Worm (Caenorhabditis elegans) whole organism, early embryonic: ENCODE measurements around the gene K08B12.1.

Experiments
- B0310.2 ChIP-seq: sonication (generic microtip); optimal IDR thresholded peaks from 2 replicates; lab custom pipeline; 2016; ENCODE audit warnings: mild to moderate bottlenecking, missing genetic modification characterization, missing compliant biosample characterization
- F13C5.2 ChIP-seq: sonication (generic microtip); optimal IDR thresholded peaks from 2 replicates; lab custom pipeline; 2017; ENCODE audit warnings: mild to moderate bottlenecking, missing genetic modification characterization, inconsistent platforms, missing compliant biosample characterization
- ama-1 ChIP-seq: fragments of 150-350 bp; optimal IDR thresholded peaks from 2 replicates; lab custom pipeline; 2014
- ceh-13 ChIP-seq: fragments of 200-800 bp; sonication (Bioruptor generic); optimal IDR thresholded peaks from 2 replicates; lab custom pipeline; 2018; ENCODE audit warnings: mild to moderate bottlenecking, missing genetic modification characterization, missing compliant biosample characterization
- flt-1 ChIP-seq: fragments of 200-800 bp; sonication (Bioruptor generic); IDR thresholded peaks from 2 replicates; pipeline ENCODE4 v1.3.6; 2022; ENCODE audit warnings: missing genetic modification characterization, missing compliant biosample characterization
- hmbx-1 ChIP-seq: sonication (generic microtip); optimal IDR thresholded peaks from 2 replicates; lab custom pipeline; 2016; ENCODE audit warnings: mild to moderate bottlenecking, missing genetic modification characterization, missing compliant biosample characterization
- hnd-1 ChIP-seq: sonication (generic microtip); optimal IDR thresholded peaks from 2 replicates; lab custom pipeline; 2016; ENCODE audit warnings: missing genetic modification characterization, missing compliant biosample characterization
- scrt-1 ChIP-seq: fragments of 200-800 bp; sonication (Bioruptor generic); IDR thresholded peaks from 2 replicates; pipeline ENCODE4 v1.3.6; 2022; ENCODE audit warnings: missing genetic modification characterization, missing compliant biosample characterization
- sea-1 ChIP-seq: fragments of 200-800 bp; sonication (Bioruptor generic); conservative IDR thresholded peaks from 2 replicates; pipeline ENCODE4 v1.3.6; 2022; ENCODE audit warnings: missing genetic modification characterization, missing compliant biosample characterization
- tbx-11 ChIP-seq: fragments of 200-800 bp; sonication (Bioruptor generic); IDR thresholded peaks from 2 replicates; pipeline ENCODE4 v1.3.6; 2022; ENCODE audit warnings: missing genetic modification characterization, missing compliant biosample characterization
- tbx-37 ChIP-seq: fragments of 200-800 bp; sonication (Bioruptor generic); conservative IDR thresholded peaks from 2 replicates; pipeline ENCODE4 v1.3.6; 2022; ENCODE audit warnings: missing genetic modification reagents, missing genetic modification characterization, missing compliant biosample characterization
- tra-4 ChIP-seq: sonication (generic microtip); optimal IDR thresholded peaks from 2 replicates; lab custom pipeline; 2017; ENCODE audit warnings: missing genetic modification characterization, missing compliant biosample characterization

DNA sequence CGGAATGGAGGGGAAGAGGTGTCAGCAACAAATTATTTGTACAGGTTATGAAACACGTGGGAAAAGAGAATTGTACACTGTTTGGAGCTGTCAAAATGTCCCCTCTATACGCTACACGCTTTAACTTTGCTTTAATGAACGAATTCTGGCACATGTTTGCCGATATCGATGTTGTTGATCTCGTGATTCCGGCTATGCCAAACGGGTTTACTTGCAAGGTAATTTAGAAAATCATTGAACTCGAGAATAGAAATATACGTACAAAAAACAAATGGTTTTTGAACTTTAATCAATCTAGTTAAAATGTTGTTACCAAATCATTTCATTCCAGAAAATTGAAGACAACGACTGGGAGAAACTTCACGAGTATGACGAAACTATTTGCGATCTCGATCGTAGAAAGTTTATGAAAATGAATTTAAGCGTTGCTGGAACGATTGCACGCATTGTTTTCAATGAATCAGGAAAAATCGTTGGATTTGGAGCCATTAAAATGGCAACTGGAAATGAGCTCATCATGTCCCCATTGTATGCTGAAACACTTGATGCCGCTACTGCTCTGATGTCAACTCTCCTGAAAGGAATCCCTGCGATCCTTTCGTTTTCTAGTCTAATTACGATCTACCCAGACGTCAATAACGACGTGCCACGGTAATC lies 18.1 kb downstream of the K08B12.1 start:
- no peak for TF ChIP-seq sea-1
- TF ChIP-seq ceh-13 (GFP tag; lab: Kevin White, UChicago) = no peak
- no peak for TF ChIP-seq scrt-1
- TF ChIP-seq hmbx-1 (tag; lab: Kevin White, UChicago) = no peak
- no peak for TF ChIP-seq ama-1
- no peak for TF ChIP-seq flt-1
- no peak for TF ChIP-seq tbx-37 (GFP tag; lab: Robert Waterston, UW)
- TF ChIP-seq tbx-11 = no peak
- no peak for TF ChIP-seq hnd-1 (tag; lab: Kevin White, UChicago)
- TF ChIP-seq B0310.2 (tag; lab: Kevin White, UChicago) = no peak
- TF ChIP-seq F13C5.2 (tag; lab: Kevin White, UChicago) = no peak
- no peak for TF ChIP-seq tra-4 (tag; lab: Kevin White, UChicago)
